Worm (Caenorhabditis elegans) whole organism, mixed stage, embryonic: ENCODE measurements around the gene B0272.4.
"Not testable (repeated sequence)": the region's sequence is repeated elsewhere in the genome, so short reads cannot be mapped to it uniquely, and the experiment has no call there.

Source experiments
- M03D4.4 ChIP-seq: sonication (generic microtip); optimal IDR thresholded peaks from 2 replicates; lab custom pipeline; 2017; ENCODE audit warnings: mild to moderate bottlenecking, missing genetic modification characterization, missing compliant biosample characterization
- bed-3 ChIP-seq: fragments of 200-800 bp; sonication (Bioruptor generic); optimal IDR thresholded peaks from 3 replicates; lab custom pipeline; 2018; ENCODE audit warnings: mild to moderate bottlenecking, missing genetic modification characterization, moderate library complexity, missing compliant biosample characterization
- blmp-1 ChIP-seq: fragments of 150-350 bp; optimal IDR thresholded peaks from 2 replicates; lab custom pipeline; 2014; ENCODE audit warnings: missing biosample characterization, missing genetic modification characterization
- ceh-39 ChIP-seq: fragments of 150-350 bp; optimal IDR thresholded peaks from 2 replicates; lab custom pipeline; 2014; ENCODE audit warnings: missing biosample characterization, missing genetic modification characterization
- ceh-43 ChIP-seq: fragments of 200-800 bp; sonication (Bioruptor generic); optimal IDR thresholded peaks from 2 replicates; lab custom pipeline; 2018; ENCODE audit warnings: mild to moderate bottlenecking, missing genetic modification characterization, moderate library complexity, missing compliant biosample characterization
- ceh-83 ChIP-seq: fragments of 200-800 bp; sonication (Bioruptor generic); optimal IDR thresholded peaks from 2 replicates; lab custom pipeline; 2018; ENCODE audit warnings: mild to moderate bottlenecking, missing genetic modification characterization, missing compliant biosample characterization
- ces-1 ChIP-seq: fragments of 150-350 bp; optimal IDR thresholded peaks from 2 replicates; lab custom pipeline; 2014; ENCODE audit warnings: missing biosample characterization, missing genetic modification reagents, missing genetic modification characterization
- cnd-1 ChIP-seq: fragments of 200-800 bp; sonication (Bioruptor generic); optimal IDR thresholded peaks from 2 replicates; lab custom pipeline; 2018; ENCODE audit warnings: mild to moderate bottlenecking, missing genetic modification characterization, missing compliant biosample characterization
- drap-1 ChIP-seq: fragments of 200-800 bp; sonication (Bioruptor generic); optimal IDR thresholded peaks from 3 replicates; lab custom pipeline; 2018; ENCODE audit warnings: mild to moderate bottlenecking, missing genetic modification characterization, missing compliant biosample characterization
- elt-3 ChIP-seq: fragments of 150-350 bp; optimal IDR thresholded peaks from 2 replicates; lab custom pipeline; 2014; ENCODE audit warnings: missing biosample characterization, missing genetic modification characterization
- flh-1 ChIP-seq: fragments of 200-800 bp; sonication (Bioruptor generic); optimal IDR thresholded peaks from 2 replicates; lab custom pipeline; 2018; ENCODE audit warnings: mild to moderate bottlenecking, missing genetic modification characterization, moderate library complexity, missing compliant biosample characterization
- ham-2 ChIP-seq: fragments of 200-800 bp; sonication (Bioruptor generic); optimal IDR thresholded peaks from 2 replicates; lab custom pipeline; 2018; ENCODE audit warnings: mild to moderate bottlenecking, missing genetic modification characterization, missing compliant biosample characterization
- hlh-1 ChIP-seq: fragments of 150-350 bp; optimal IDR thresholded peaks from 2 replicates; lab custom pipeline; 2014; ENCODE audit warnings: missing biosample characterization, missing genetic modification reagents, missing genetic modification characterization
- lin-13 ChIP-seq: fragments of 150-350 bp; optimal IDR thresholded peaks from 2 replicates; lab custom pipeline; 2014; ENCODE audit warnings: missing biosample characterization, missing genetic modification characterization
- lin-32 ChIP-seq: fragments of 200-800 bp; sonication (Bioruptor generic); optimal IDR thresholded peaks from 2 replicates; lab custom pipeline; 2018; ENCODE audit warnings: mild to moderate bottlenecking, missing genetic modification characterization, missing compliant biosample characterization
- lsy-2 ChIP-seq: fragments of 150-350 bp; optimal IDR thresholded peaks from 2 replicates; lab custom pipeline; 2014; ENCODE audit warnings: missing biosample characterization, missing genetic modification characterization
- mab-5 ChIP-seq: fragments of 150-350 bp; optimal IDR thresholded peaks from 2 replicates; lab custom pipeline; 2014; ENCODE audit warnings: missing biosample characterization, missing genetic modification characterization
- mep-1 ChIP-seq: fragments of 150-350 bp; optimal IDR thresholded peaks from 2 replicates; lab custom pipeline; 2017; ENCODE audit warnings: missing biosample characterization, missing genetic modification reagents, missing genetic modification characterization, inconsistent platforms
- mls-2 ChIP-seq: sonication (generic microtip); optimal IDR thresholded peaks from 2 replicates; lab custom pipeline; 2016; ENCODE audit warnings: mild to moderate bottlenecking, missing genetic modification characterization, moderate library complexity, missing compliant biosample characterization
- nhr-12 ChIP-seq: fragments of 150-350 bp; optimal IDR thresholded peaks from 2 replicates; lab custom pipeline; 2014; ENCODE audit warnings: missing biosample characterization, missing genetic modification characterization
- nhr-2 ChIP-seq: fragments of 150-350 bp; optimal IDR thresholded peaks from 2 replicates; lab custom pipeline; 2014; ENCODE audit warnings: missing biosample characterization, missing genetic modification characterization
- nhr-237 ChIP-seq: fragments of 150-350 bp; optimal IDR thresholded peaks from 2 replicates; lab custom pipeline; 2014; ENCODE audit warnings: missing biosample characterization, missing genetic modification characterization
- pha-4 ChIP-seq: fragments of 150-350 bp; optimal IDR thresholded peaks from 2 replicates; lab custom pipeline; 2018; ENCODE audit warnings: missing biosample characterization, missing genetic modification reagents, missing genetic modification characterization
- snpc-4 ChIP-seq: fragments of 150-350 bp; optimal IDR thresholded peaks from 2 replicates; lab custom pipeline; 2014; ENCODE audit warnings: missing biosample characterization, missing genetic modification characterization
- tbx-8 ChIP-seq: fragments of 200-800 bp; sonication (Bioruptor generic); optimal IDR thresholded peaks from 2 replicates; lab custom pipeline; 2018; ENCODE audit warnings: mild to moderate bottlenecking, missing genetic modification characterization, moderate library complexity, missing compliant biosample characterization
- unc-120 ChIP-seq: sonication (generic microtip); optimal IDR thresholded peaks from 2 replicates; lab custom pipeline; 2017; ENCODE audit warnings: missing genetic modification characterization, missing compliant biosample characterization; ENCODE audit not compliant: poor library complexity, severe bottlenecking
- unc-39 ChIP-seq: fragments of 150-350 bp; optimal IDR thresholded peaks from 2 replicates; lab custom pipeline; 2014; ENCODE audit warnings: missing biosample characterization, missing genetic modification characterization
- unc-62 ChIP-seq: fragments of 150-350 bp; optimal IDR thresholded peaks from 2 replicates; lab custom pipeline; 2014; ENCODE audit warnings: missing biosample characterization, missing genetic modification reagents, missing genetic modification characterization
- zip-8 ChIP-seq: fragments of 150-350 bp; optimal IDR thresholded peaks from 2 replicates; lab custom pipeline; 2014; ENCODE audit warnings: missing biosample characterization, missing genetic modification characterization
- ztf-11 ChIP-seq: fragments of 150-350 bp; optimal IDR thresholded peaks from 2 replicates; lab custom pipeline; 2014; ENCODE audit warnings: missing biosample characterization, missing genetic modification characterization

B0272.4 gene

DNA sequence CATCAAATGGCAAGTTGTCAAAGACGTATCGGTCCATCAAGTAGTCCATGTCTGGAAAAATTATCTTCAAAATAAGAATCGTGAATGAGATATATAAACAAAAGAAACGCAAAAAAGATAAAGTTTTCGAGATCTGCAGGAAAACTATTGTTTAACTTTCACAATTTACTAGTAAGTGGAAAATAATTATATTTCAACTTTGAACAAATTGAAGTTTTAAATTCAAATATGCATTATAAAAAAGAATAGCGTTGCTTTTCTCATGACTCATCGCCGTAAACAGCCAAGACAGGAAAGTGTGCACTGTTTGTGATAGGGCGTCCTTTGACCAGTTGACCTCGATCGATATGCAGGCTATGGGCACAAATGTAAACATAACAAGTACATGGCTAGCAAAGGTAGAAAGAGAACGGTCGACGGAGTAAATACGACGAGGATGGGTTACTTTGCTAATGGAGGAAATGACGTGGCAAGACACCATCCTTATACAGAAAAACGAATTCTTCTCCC is 23.8 kb downstream of the B0272.4 start, which contains the start of gene ZK899.2:
TSS of gene ZK899.2 (minus strand) at position 51 of the 510 bp plus-strand sequence.
- TF ChIP-seq pha-4 (tag; lab: Kevin White, UChicago) (peak; percentile 77), ham-2 (GFP tag; lab: Kevin White, UChicago) (no peak), snpc-4 (no peak), nhr-2 (peak; percentile 27)

DNA sequence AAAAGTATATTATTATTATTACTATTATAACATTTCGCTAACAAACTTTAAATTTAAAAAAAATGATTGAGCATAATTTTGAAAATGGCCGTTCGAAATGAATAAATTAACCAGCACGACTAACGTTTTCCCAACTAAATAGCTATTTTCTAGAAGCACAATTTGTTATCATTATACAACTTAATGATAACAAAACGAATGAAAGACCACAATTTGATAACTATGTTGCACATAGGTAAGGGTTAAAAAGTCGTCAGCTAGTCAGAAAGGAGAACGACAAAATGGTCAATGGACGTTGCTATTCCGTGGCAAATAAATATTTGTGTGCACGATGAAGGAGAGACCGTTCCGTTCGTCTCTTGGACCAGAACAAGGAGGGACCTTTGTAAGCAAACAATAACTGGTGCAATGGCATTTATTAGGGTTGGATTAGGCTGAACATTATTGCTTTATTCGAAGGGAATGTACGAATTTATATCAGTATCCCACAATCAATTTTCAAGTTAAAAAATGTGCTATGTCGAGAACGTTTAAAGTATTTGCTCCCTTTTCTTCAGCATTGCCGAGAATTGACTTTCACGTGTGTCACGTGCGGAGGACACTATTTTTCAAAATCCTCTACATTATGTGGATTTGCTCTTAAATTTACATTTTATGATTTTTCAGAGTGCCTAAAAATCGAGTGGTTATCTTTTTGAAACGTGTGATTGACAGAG is 24.4 kb downstream of the B0272.4 start, which contains the start of gene ZK899.3:
TSS of gene ZK899.3 (plus strand) at position 666 of the 716 bp plus-strand sequence.
- TF ChIP-seq hlh-1 (tag; lab: Kevin White, UChicago) (no peak), mls-2 (tag; lab: Kevin White, UChicago) (no peak), blmp-1 (tag; lab: Kevin White, UChicago) (no peak), unc-39 (tag; lab: Kevin White, UChicago) (no peak), lin-13 (no peak), ham-2 (GFP tag; lab: Kevin White, UChicago) (no peak), ces-1 (GFP tag; lab: Kevin White, UChicago) (no peak), ztf-11 (tag; lab: Kevin White, UChicago) (no peak), unc-120 (tag; lab: Kevin White, UChicago) (no peak), elt-3 (no peak), nhr-237 (tag; lab: Kevin White, UChicago) (no peak), drap-1 (GFP tag; lab: Kevin White, UChicago) (no peak), tbx-8 (GFP tag; lab: Kevin White, UChicago) (no peak), snpc-4 (no peak), zip-8 (tag; lab: Kevin White, UChicago) (no peak), bed-3 (GFP tag; lab: Kevin White, UChicago) (no peak), mab-5 (tag; lab: Kevin White, UChicago) (no peak), ceh-39 (tag; lab: Kevin White, UChicago) (no peak), lsy-2 (no peak)

DNA sequence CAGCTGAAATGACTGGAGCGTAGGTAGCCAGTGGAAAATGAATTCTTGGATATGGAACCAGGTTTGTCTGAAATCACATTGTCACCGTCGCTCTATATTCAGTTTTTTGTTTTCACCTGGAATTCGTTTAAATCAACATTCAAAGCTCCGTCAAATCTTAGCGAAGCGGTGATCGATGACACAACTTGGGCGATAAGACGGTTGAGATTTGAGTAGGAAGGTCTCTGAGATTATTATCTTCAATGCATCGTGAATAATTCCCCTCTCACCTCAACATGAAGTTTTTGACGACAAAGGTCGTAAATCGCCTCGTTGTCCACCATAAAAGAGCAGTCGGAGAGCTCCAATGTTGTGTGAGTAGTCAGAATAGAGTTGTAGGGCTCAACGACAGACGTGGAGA is 28.3 kb downstream of the B0272.4 start:
- TF ChIP-seq nhr-237 (tag; lab: Kevin White, UChicago): no peak
- TF ChIP-seq ham-2 (GFP tag; lab: Kevin White, UChicago): no peak
- no peak for TF ChIP-seq elt-3
- no peak for TF ChIP-seq mep-1
- TF ChIP-seq ceh-83: no peak
- no peak for TF ChIP-seq mls-2 (tag; lab: Kevin White, UChicago)
- TF ChIP-seq unc-62 (GFP tag; lab: Kevin White, UChicago): no peak
- no peak for TF ChIP-seq zip-8 (tag; lab: Kevin White, UChicago)
- no peak for TF ChIP-seq nhr-12 (tag; lab: Kevin White, UChicago)
- TF ChIP-seq snpc-4: no peak
- no peak for TF ChIP-seq hlh-1 (tag; lab: Kevin White, UChicago)
- no peak for TF ChIP-seq mab-5 (tag; lab: Kevin White, UChicago)
- no peak for TF ChIP-seq lsy-2
- TF ChIP-seq, all 35 proteins: peak for 0

DNA sequence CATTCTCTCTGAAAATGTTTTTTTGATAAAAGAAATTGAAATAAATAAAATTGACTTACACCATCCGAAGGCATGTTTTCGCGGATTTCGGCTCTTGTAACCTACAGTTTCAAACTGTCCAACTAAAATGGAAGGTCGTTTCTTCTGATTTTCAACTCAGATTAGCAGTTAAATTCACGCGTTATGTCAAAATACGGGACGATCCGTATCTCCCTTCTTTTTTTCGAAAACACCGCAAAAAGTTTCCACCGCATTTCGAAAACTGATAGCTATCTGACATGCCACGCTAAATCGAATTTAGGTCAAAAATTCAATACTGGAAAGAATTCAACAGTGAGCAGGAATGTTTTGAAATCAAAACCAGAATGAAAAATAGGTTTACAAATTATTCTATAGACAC is 29.9 kb downstream of the B0272.4 start, which contains the start of gene tba-8:
TSS of gene tba-8 (minus strand) at position 207 of the 400 bp plus-strand sequence.
- TF ChIP-seq M03D4.4 (tag; lab: Kevin White, UChicago): no peak
- TF ChIP-seq zip-8 (tag; lab: Kevin White, UChicago): no peak
- TF ChIP-seq ceh-83: no peak
- no peak for TF ChIP-seq lin-32 (GFP tag; lab: Kevin White, UChicago)
- no peak for TF ChIP-seq unc-120 (tag; lab: Kevin White, UChicago)
- no peak for TF ChIP-seq unc-62 (GFP tag; lab: Kevin White, UChicago)
- TF ChIP-seq ztf-11 (tag; lab: Kevin White, UChicago): no peak
- TF ChIP-seq ces-1 (GFP tag; lab: Kevin White, UChicago): no peak
- TF ChIP-seq cnd-1: no peak
- TF ChIP-seq nhr-237 (tag; lab: Kevin White, UChicago): no peak
- no peak for TF ChIP-seq flh-1 (GFP tag; lab: Kevin White, UChicago)
- TF ChIP-seq nhr-12 (tag; lab: Kevin White, UChicago): no peak
- no peak for TF ChIP-seq drap-1 (GFP tag; lab: Kevin White, UChicago)
- no peak for TF ChIP-seq blmp-1 (tag; lab: Kevin White, UChicago)

DNA sequence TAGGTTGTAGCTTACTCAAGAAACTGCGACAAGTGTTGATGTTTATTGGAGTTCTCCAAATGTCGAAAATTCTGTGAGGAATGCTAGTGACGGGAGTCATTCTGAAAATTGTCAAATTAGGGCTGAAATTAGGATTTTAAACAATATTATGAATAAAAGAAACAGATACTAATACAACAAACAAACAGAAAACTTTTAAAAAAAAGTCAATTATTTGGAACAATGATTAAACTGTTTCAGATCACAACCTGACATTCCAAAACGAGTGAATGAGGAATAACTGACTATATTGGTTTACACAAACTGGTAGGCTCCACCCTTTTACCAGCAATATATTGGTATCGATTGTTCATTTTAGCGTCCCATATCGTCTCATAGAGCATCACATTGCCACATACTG is 32.6 kb downstream of the B0272.4 start, which contains the start of gene ZK899.5:
TSS of gene ZK899.5 (minus strand) at position 101 of the 400 bp plus-strand sequence.
- TF ChIP-seq tbx-8 (GFP tag; lab: Kevin White, UChicago); blmp-1 (tag; lab: Kevin White, UChicago); ceh-43 (GFP tag; lab: Kevin White, UChicago): not testable (repeated sequence)
